Fruit fly (Drosophila melanogaster) Kc167 (cell line): ENCODE data around the gene side-II.
"Not testable (repeated sequence)": the region's sequence is repeated elsewhere in the genome, so short reads cannot be mapped to it uniquely, and the experiment has no call there.

Experiments used
- insv ChIP-seq: fragments of >200 bp; optimal IDR thresholded peaks from 3 replicates; lab custom pipeline; 2018; ENCODE audit warnings: missing external identifiers
- psq ChIP-seq: fragments of >200 bp; optimal IDR thresholded peaks from 2 replicates; lab custom pipeline; 2017; ENCODE audit warnings: missing external identifiers

dm6 chr2L:14881552-14881951 is 90.5 kb downstream of the side-II start, which contains the start of gene ProtA:
- TF ChIP-seq insv, psq (lab: Kevin White, UChicago): not testable (repeated sequence)
